Worm (Caenorhabditis elegans) whole organism, L3 larva: Measurements from ENCODE around the gene F40G9.15.

Source experiments
- ceh-82 ChIP-seq: fragments of 150-350 bp; optimal IDR thresholded peaks from 2 replicates; lab custom pipeline; 2014; ENCODE audit warnings: missing biosample characterization, missing genetic modification characterization
- egl-5 ChIP-seq: fragments of 150-350 bp; optimal IDR thresholded peaks from 2 replicates; lab custom pipeline; 2017; ENCODE audit warnings: missing biosample characterization, missing genetic modification reagents, missing genetic modification characterization, inconsistent platforms
- elt-2 ChIP-seq: sonication (generic microtip); optimal IDR thresholded peaks from 2 replicates; lab custom pipeline; 2016; ENCODE audit warnings: missing genetic modification reagents, mild to moderate bottlenecking, missing genetic modification characterization, missing compliant biosample characterization
- fkh-10 ChIP-seq: sonication (generic microtip); optimal IDR thresholded peaks from 2 replicates; lab custom pipeline; 2017; ENCODE audit warnings: missing biosample characterization, missing genetic modification reagents, missing genetic modification characterization
- jun-1 ChIP-seq: fragments of 150-350 bp; optimal IDR thresholded peaks from 2 replicates; lab custom pipeline; 2014; ENCODE audit warnings: missing biosample characterization, missing genetic modification reagents, missing genetic modification characterization
- lin-15B ChIP-seq: fragments of 150-350 bp; optimal IDR thresholded peaks from 2 replicates; lab custom pipeline; 2014; ENCODE audit warnings: missing biosample characterization, missing genetic modification characterization
- nhr-23 ChIP-seq: fragments of 150-350 bp; optimal IDR thresholded peaks from 2 replicates; lab custom pipeline; 2014; ENCODE audit warnings: missing biosample characterization, missing genetic modification reagents, missing genetic modification characterization
- nhr-237 ChIP-seq: fragments of 150-350 bp; optimal IDR thresholded peaks from 2 replicates; lab custom pipeline; 2014; ENCODE audit warnings: missing biosample characterization, missing genetic modification characterization
- nhr-25 ChIP-seq: sonication (generic microtip); optimal IDR thresholded peaks from 2 replicates; lab custom pipeline; 2017; ENCODE audit warnings: missing biosample characterization, missing genetic modification characterization
- sea-2 ChIP-seq: fragments of 150-350 bp; sonication (generic microtip); optimal IDR thresholded peaks from 4 replicates; lab custom pipeline; 2014; ENCODE audit warnings: missing biosample characterization, missing genetic modification reagents, missing genetic modification characterization
- unc-39 ChIP-seq: sonication (generic microtip); optimal IDR thresholded peaks from 4 replicates; lab custom pipeline; 2017; ENCODE audit warnings: missing biosample characterization, missing genetic modification characterization
- zag-1 ChIP-seq: fragments of 150-350 bp; optimal IDR thresholded peaks from 2 replicates; lab custom pipeline; 2014; ENCODE audit warnings: missing biosample characterization, missing genetic modification characterization

DNA sequence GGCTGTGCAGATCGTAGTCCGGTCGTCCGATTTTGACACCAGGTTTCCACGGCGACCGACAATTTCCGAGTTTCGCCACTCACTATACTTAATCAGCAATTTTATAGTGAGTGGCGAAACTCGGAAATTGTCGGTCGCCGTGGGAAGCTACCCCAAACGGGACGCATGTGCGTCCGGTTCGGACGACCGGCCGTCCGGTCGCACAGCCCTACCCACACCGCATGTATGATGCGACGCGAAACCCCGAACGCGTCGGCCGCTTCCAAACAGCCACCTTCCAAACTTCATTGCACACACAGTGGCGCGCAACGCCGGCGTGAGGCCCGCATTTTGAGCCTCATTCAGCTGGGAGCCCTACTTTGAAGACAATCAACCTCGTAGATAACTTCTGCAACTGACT, 31.1 kb upstream of the F40G9.15 start:
- TF ChIP-seq fkh-10 (GFP tag; lab: Kevin White, UChicago) (no peak), egl-5 (tag; lab: Kevin White, UChicago) (no peak), sea-2 (GFP tag; lab: Kevin White, UChicago) (no peak), lin-15B (tag; lab: Kevin White, UChicago) (no peak), jun-1 (tag; lab: Kevin White, UChicago) (no peak), zag-1 (tag; lab: Kevin White, UChicago) (no peak), nhr-23 (tag; lab: Kevin White, UChicago) (no peak), elt-2 (tag; lab: Kevin White, UChicago) (no peak), ceh-82 (tag; lab: Kevin White, UChicago) (no peak), nhr-237 (tag; lab: Kevin White, UChicago) (no peak), unc-39 (tag; lab: Kevin White, UChicago) (no peak), nhr-25 (tag; lab: Kevin White, UChicago) (no peak)
